Worm (Caenorhabditis elegans): ENCODE measurements around the gene ehs-1.

DNA sequence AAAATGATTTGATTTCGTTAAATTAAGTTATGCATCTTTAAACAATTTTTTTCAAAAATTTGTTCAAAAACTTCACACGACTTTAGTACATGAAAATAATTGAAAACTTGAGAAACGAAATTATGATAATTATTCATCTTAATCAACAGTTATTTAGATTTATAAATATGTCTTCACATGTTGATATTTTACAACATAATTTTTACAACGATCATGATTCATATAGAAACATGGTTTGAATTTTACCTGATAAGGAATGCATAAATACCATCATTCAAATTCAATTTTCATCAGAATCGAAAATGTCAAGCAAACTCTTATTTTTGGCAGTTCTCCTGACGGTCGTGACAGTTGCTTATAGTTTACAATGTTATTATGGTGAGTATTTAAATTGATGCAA lies 43.4 kb downstream of the ehs-1 start, which contains the start of gene tag-234:
- TF ChIP-seq daf-12 (tag; optimal IDR thresholded peaks at IDR 0.05) (no peak), ama-1 (optimal IDR thresholded peaks at IDR 0.05) (no peak), snpc-4 (tag; optimal IDR thresholded peaks at IDR 0.05) (no peak), zag-1 (tag; optimal IDR thresholded peaks at IDR 0.05) (no peak), aly-2 (tag; optimal IDR thresholded peaks at IDR 0.05) (no peak), egl-27 (tag; optimal IDR thresholded peaks at IDR 0.05) (no peak), elt-3 (tag; optimal IDR thresholded peaks at IDR 0.05) (no peak)
